Worm (Caenorhabditis elegans): ENCODE measurements around the gene fbxb-90.

DNA sequence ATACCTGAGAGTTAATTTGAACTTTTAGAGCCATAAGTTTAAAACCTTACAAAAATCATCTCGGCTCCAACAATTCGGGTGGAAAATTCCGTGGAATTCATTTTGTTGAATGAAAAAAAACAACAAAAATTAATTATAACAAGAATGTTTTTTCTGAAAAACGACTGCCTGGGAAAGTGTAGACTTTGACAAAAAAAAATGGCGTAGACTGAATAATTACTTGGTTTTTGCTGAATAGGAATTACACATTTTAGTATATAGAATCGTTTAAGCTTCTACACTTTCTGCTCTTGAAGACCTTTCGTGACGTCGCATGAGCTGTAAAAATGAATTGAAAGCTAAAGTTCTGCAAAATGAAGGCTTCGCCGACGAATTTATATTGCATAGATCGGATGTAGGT lies 15.9 kb upstream of the fbxb-90 start, which contains the start of gene srx-112:
- TF ChIP-seq flt-1 (GFP tag; IDR thresholded peaks at IDR 0.05) = no peak
- TF ChIP-seq T22C8.4 (GFP tag; IDR thresholded peaks at IDR 0.05) = no peak
- TF ChIP-seq med-1 (GFP tag; optimal IDR thresholded peaks at IDR 0.05; ENCODE audit: insufficient read depth) = no peak
- no peak for TF ChIP-seq cog-1 (tag; optimal IDR thresholded peaks at IDR 0.05)
- TF ChIP-seq klf-2 (GFP tag; conservative IDR thresholded peaks at IDR 0.05) = no peak
- TF ChIP-seq ztf-23 (GFP tag; IDR thresholded peaks at IDR 0.05) = no peak
